Worm (Caenorhabditis elegans) whole organism, late embryonic: ENCODE data around the gene hst-3.2.

Experiments
- F13H6.1 ChIP-seq: sonication (generic microtip); optimal IDR thresholded peaks from 2 replicates; lab custom pipeline; 2016; ENCODE audit warnings: missing genetic modification characterization, missing compliant biosample characterization
- K09A11.1 ChIP-seq: sonication (generic microtip); optimal IDR thresholded peaks from 2 replicates; lab custom pipeline; 2017; ENCODE audit warnings: antibody characterized with exemption, mild to moderate bottlenecking, missing genetic modification characterization, missing compliant biosample characterization; ENCODE audit not compliant: insufficient read depth
- T23F11.4 ChIP-seq: fragments of 200-800 bp; sonication (Bioruptor generic); optimal IDR thresholded peaks from 2 replicates; lab custom pipeline; 2018; ENCODE audit warnings: mild to moderate bottlenecking, missing genetic modification characterization, missing compliant biosample characterization
- Y22D7AL.16 ChIP-seq: sonication (generic microtip); optimal IDR thresholded peaks from 2 replicates; lab custom pipeline; 2016; ENCODE audit warnings: missing genetic modification characterization, missing compliant biosample characterization
- ama-1 ChIP-seq: fragments of 150-350 bp; optimal IDR thresholded peaks from 2 replicates; lab custom pipeline; 2014
- ceh-14 ChIP-seq: sonication (generic microtip); optimal IDR thresholded peaks from 2 replicates; lab custom pipeline; 2016; ENCODE audit warnings: missing genotype, missing genetic modification characterization, missing compliant biosample characterization
- ceh-18 ChIP-seq: sonication (generic microtip); optimal IDR thresholded peaks from 2 replicates; lab custom pipeline; 2016; ENCODE audit warnings: missing genetic modification characterization, missing compliant biosample characterization
- ceh-22 ChIP-seq: sonication (generic microtip); optimal IDR thresholded peaks from 2 replicates; lab custom pipeline; 2017; ENCODE audit warnings: missing biosample characterization, missing genetic modification characterization
- ceh-30 ChIP-seq: fragments of 150-350 bp; optimal IDR thresholded peaks from 2 replicates; lab custom pipeline; 2014; ENCODE audit warnings: missing biosample characterization, missing genetic modification characterization
- ceh-31 ChIP-seq: sonication (generic microtip); optimal IDR thresholded peaks from 2 replicates; lab custom pipeline; 2016; ENCODE audit warnings: missing genetic modification characterization, missing compliant biosample characterization
- ceh-45 ChIP-seq: fragments of 200-800 bp; sonication (Bioruptor generic); IDR thresholded peaks from 2 replicates; pipeline ENCODE4 v1.3.6; 2022; ENCODE audit warnings: missing genetic modification reagents, missing genetic modification characterization, missing compliant biosample characterization
- ceh-48 ChIP-seq: sonication (generic microtip); optimal IDR thresholded peaks from 2 replicates; lab custom pipeline; 2016; ENCODE audit warnings: missing genetic modification characterization, inconsistent platforms, missing compliant biosample characterization
- ceh-6 ChIP-seq: fragments of 200-800 bp; sonication (Bioruptor generic); optimal IDR thresholded peaks from 2 replicates; lab custom pipeline; 2018; ENCODE audit warnings: mild to moderate bottlenecking, missing genetic modification characterization, missing compliant biosample characterization
- ceh-9 ChIP-seq: sonication (generic microtip); optimal IDR thresholded peaks from 2 replicates; lab custom pipeline; 2016; ENCODE audit warnings: mild to moderate bottlenecking, missing genetic modification characterization, inconsistent platforms, missing compliant biosample characterization
- dmd-4 ChIP-seq: sonication (generic microtip); optimal IDR thresholded peaks from 2 replicates; lab custom pipeline; 2016; ENCODE audit warnings: borderline replicate concordance, missing genetic modification characterization, missing compliant biosample characterization
- elt-2 ChIP-seq: sonication (generic microtip); optimal IDR thresholded peaks from 2 replicates; lab custom pipeline; 2016; ENCODE audit warnings: missing genetic modification reagents, missing genetic modification characterization, missing compliant biosample characterization
- ets-4 ChIP-seq: sonication (generic microtip); optimal IDR thresholded peaks from 2 replicates; lab custom pipeline; 2016; ENCODE audit warnings: missing genetic modification characterization, missing compliant biosample characterization
- eyg-1 ChIP-seq: sonication (generic microtip); optimal IDR thresholded peaks from 2 replicates; lab custom pipeline; 2016; ENCODE audit warnings: missing genotype, missing genetic modification characterization, missing compliant biosample characterization
- fax-1 ChIP-seq: sonication (generic microtip); optimal IDR thresholded peaks from 2 replicates; lab custom pipeline; 2016; ENCODE audit warnings: missing genotype, missing genetic modification characterization, missing compliant biosample characterization
- fkh-10 ChIP-seq: fragments of 150-350 bp; optimal IDR thresholded peaks from 2 replicates; lab custom pipeline; 2014; ENCODE audit warnings: missing biosample characterization, missing genetic modification reagents, missing genetic modification characterization
- fkh-6 ChIP-seq: sonication (generic microtip); optimal IDR thresholded peaks from 2 replicates; lab custom pipeline; 2016; ENCODE audit warnings: missing genetic modification characterization, missing compliant biosample characterization
- gmeb-2 ChIP-seq: sonication (generic microtip); optimal IDR thresholded peaks from 2 replicates; lab custom pipeline; 2016; ENCODE audit warnings: missing genetic modification characterization, inconsistent platforms, missing compliant biosample characterization
- hlh-13 ChIP-seq: fragments of 200-800 bp; sonication (Bioruptor generic); optimal IDR thresholded peaks from 2 replicates; lab custom pipeline; 2018; ENCODE audit warnings: mild to moderate bottlenecking, missing genetic modification characterization, missing compliant biosample characterization
- hlh-15 ChIP-seq: sonication (generic microtip); optimal IDR thresholded peaks from 2 replicates; lab custom pipeline; 2016; ENCODE audit warnings: missing genetic modification characterization, missing compliant biosample characterization
- hlh-30 ChIP-seq: sonication (generic microtip); optimal IDR thresholded peaks from 2 replicates; lab custom pipeline; 2017; ENCODE audit warnings: antibody characterized with exemption, missing genetic modification characterization, missing compliant biosample characterization; ENCODE audit not compliant: insufficient read depth
- hlh-6 ChIP-seq: sonication (generic microtip); optimal IDR thresholded peaks from 2 replicates; lab custom pipeline; 2016; ENCODE audit warnings: missing genotype, missing genetic modification characterization, missing compliant biosample characterization
- lin-11 ChIP-seq: fragments of 200-800 bp; sonication (Bioruptor generic); optimal IDR thresholded peaks from 2 replicates; lab custom pipeline; 2018; ENCODE audit warnings: mild to moderate bottlenecking, missing genetic modification characterization, missing compliant biosample characterization
- madf-2 ChIP-seq: sonication (generic microtip); optimal IDR thresholded peaks from 2 replicates; lab custom pipeline; 2017; ENCODE audit warnings: missing genetic modification characterization, missing compliant biosample characterization
- mec-3 ChIP-seq: sonication (generic microtip); optimal IDR thresholded peaks from 2 replicates; lab custom pipeline; 2016; ENCODE audit warnings: borderline replicate concordance, missing genetic modification characterization, missing compliant biosample characterization
- nfya-1 ChIP-seq: sonication (generic microtip); optimal IDR thresholded peaks from 2 replicates; lab custom pipeline; 2017; ENCODE audit warnings: missing genetic modification characterization, mild to moderate bottlenecking, missing compliant biosample characterization, antibody characterized with exemption, moderate library complexity
- nhr-11 ChIP-seq: fragments of 150-350 bp; optimal IDR thresholded peaks from 2 replicates; lab custom pipeline; 2014; ENCODE audit warnings: missing biosample characterization, missing genetic modification characterization
- nhr-232 ChIP-seq: sonication (generic microtip); optimal IDR thresholded peaks from 2 replicates; lab custom pipeline; 2016; ENCODE audit warnings: missing genetic modification characterization, missing compliant biosample characterization
- npax-4 ChIP-seq: sonication (generic microtip); optimal IDR thresholded peaks from 2 replicates; lab custom pipeline; 2016; ENCODE audit warnings: missing genetic modification characterization, missing compliant biosample characterization
- pat-9 ChIP-seq: fragments of 200-800 bp; sonication (Bioruptor generic); optimal IDR thresholded peaks from 2 replicates; lab custom pipeline; 2018; ENCODE audit warnings: mild to moderate bottlenecking, missing genetic modification characterization, moderate library complexity, missing compliant biosample characterization
- pha-4 ChIP-seq: fragments of 150-350 bp; optimal IDR thresholded peaks from 2 replicates; lab custom pipeline; 2018; ENCODE audit warnings: missing biosample characterization, missing genetic modification reagents, missing genetic modification characterization
- pqm-1 ChIP-seq: sonication (generic microtip); optimal IDR thresholded peaks from 2 replicates; lab custom pipeline; 2016; ENCODE audit warnings: missing genetic modification characterization, missing compliant biosample characterization
- ref-2 ChIP-seq: sonication (generic microtip); optimal IDR thresholded peaks from 2 replicates; lab custom pipeline; 2016; ENCODE audit warnings: missing genetic modification characterization, missing compliant biosample characterization
- rnt-1 ChIP-seq: sonication (generic microtip); optimal IDR thresholded peaks from 2 replicates; lab custom pipeline; 2016; ENCODE audit warnings: missing genetic modification characterization, missing compliant biosample characterization
- syd-9 ChIP-seq: sonication (generic microtip); optimal IDR thresholded peaks from 2 replicates; lab custom pipeline; 2016; ENCODE audit warnings: mild to moderate bottlenecking, missing genetic modification characterization, moderate library complexity, missing compliant biosample characterization
- tbx-2 ChIP-seq: sonication (generic microtip); optimal IDR thresholded peaks from 2 replicates; lab custom pipeline; 2016; ENCODE audit warnings: missing genetic modification characterization, missing compliant biosample characterization
- unc-3 ChIP-seq, 2 experiments: fragments of 200-800 bp in 1 of 2; sonication (Bioruptor generic) in 1 of 2; sonication (generic microtip) in 1 of 2; conservative IDR thresholded peaks in 1 of 2; optimal IDR thresholded peaks in 1 of 2; 2 replicates each; pipeline versions ENCODE4 v1.3.6 to Lab custom; 2016 to 2022; ENCODE audit warnings: missing compliant biosample characterization in 2 of 2, missing genetic modification characterization in 2 of 2, missing genetic modification reagents in 1 of 2
- unc-42 ChIP-seq: sonication (generic microtip); optimal IDR thresholded peaks from 2 replicates; lab custom pipeline; 2016; ENCODE audit warnings: missing genotype, missing genetic modification characterization, missing compliant biosample characterization
- unc-55 ChIP-seq: sonication (generic microtip); optimal IDR thresholded peaks from 2 replicates; lab custom pipeline; 2017; ENCODE audit warnings: missing biosample characterization, missing genetic modification reagents, missing genetic modification characterization
- unc-86 ChIP-seq: sonication (generic microtip); optimal IDR thresholded peaks from 2 replicates; lab custom pipeline; 2016; ENCODE audit warnings: missing genetic modification characterization, missing compliant biosample characterization
- zip-5 ChIP-seq: sonication (generic microtip); optimal IDR thresholded peaks from 2 replicates; lab custom pipeline; 2016; ENCODE audit warnings: missing genetic modification characterization, missing compliant biosample characterization

The hst-3.2 gene

ce11 chrX:2891141-2891739 lies 32.5 kb downstream of the hst-3.2 start, which contains the start of gene B0410.3:
Gene B0410.3, minus strand, starts transcription at chrX:2891491.
- TF ChIP-seq rnt-1 (tag; lab: Kevin White, UChicago) (peak; percentile 18), hlh-30 (tag; lab: Kevin White, UChicago) (no peak), ceh-14 (no peak), F13H6.1 (tag; lab: Kevin White, UChicago) (no peak), ceh-45 (GFP tag; lab: Robert Waterston, UW) (no peak), ceh-48 (no peak), hlh-13 (GFP tag; lab: Kevin White, UChicago) (no peak), pha-4 (tag; lab: Kevin White, UChicago) (no peak)

ce11 chrX:2890041-2890650 lies 33.6 kb downstream of the hst-3.2 start:
- TF ChIP-seq lin-11 (tag; lab: Kevin White, UChicago) (no peak), gmeb-2 (tag; lab: Kevin White, UChicago) (no peak), unc-55 (GFP tag; lab: Kevin White, UChicago) (no peak), unc-3 (GFP tag; conservative IDR thresholded peaks at IDR 0.05; lab: Robert Waterston, UW) (no peak), unc-3 (tag; optimal IDR thresholded peaks at IDR 0.05; lab: Kevin White, UChicago) (no peak), unc-42 (tag; lab: Kevin White, UChicago) (no peak)
- TF ChIP-seq, all 69 proteins: peak for 0

- TF ChIP-seq madf-2 (tag; lab: Kevin White, UChicago) (peak; percentile 33), unc-42 (tag; lab: Kevin White, UChicago) (peak; percentile 15), unc-86 (tag; lab: Kevin White, UChicago) (no peak), ceh-18 (tag; lab: Kevin White, UChicago) (peak; percentile 36), F13H6.1 (tag; lab: Kevin White, UChicago) (peak; percentile 0), ceh-9 (peak; percentile 32), zip-5 (no peak), K09A11.1 (no peak), ceh-6 (GFP tag; lab: Kevin White, UChicago) (peak; percentile 57), ceh-31 (tag; lab: Kevin White, UChicago) (peak; percentile 67), dmd-4 (no peak), syd-9 (tag; lab: Kevin White, UChicago) (peak; percentile 63), fkh-6 (tag; lab: Kevin White, UChicago) (peak; percentile 47), mec-3 (no peak), ets-4 (tag; lab: Kevin White, UChicago) (no peak), rnt-1 (tag; lab: Kevin White, UChicago) (peak; percentile 92), ref-2 (peak; percentile 77), nfya-1 (peak; percentile 65), pqm-1 (tag; lab: Kevin White, UChicago) (no peak), unc-55 (GFP tag; lab: Kevin White, UChicago) (no peak), ceh-30 (tag; lab: Kevin White, UChicago) (no peak), pat-9 (tag; lab: Kevin White, UChicago) (peak; percentile 26), tbx-2 (tag; lab: Kevin White, UChicago) (peak; percentile 74), T23F11.4 (GFP tag; lab: Kevin White, UChicago) (peak; percentile 25), npax-4 (tag; lab: Kevin White, UChicago) (no peak), Y22D7AL.16 (tag; lab: Kevin White, UChicago) (no peak), ceh-14 (peak; percentile 56), hlh-6 (tag; lab: Kevin White, UChicago) (peak; percentile 39), ceh-22 (tag; lab: Kevin White, UChicago) (no peak), nhr-11 (tag; lab: Kevin White, UChicago) (no peak), elt-2 (peak; percentile 16), nhr-232 (tag; lab: Kevin White, UChicago) (no peak), eyg-1 (tag; lab: Kevin White, UChicago) (peak; percentile 3), ama-1 (no peak), fax-1 (tag; lab: Kevin White, UChicago) (no peak), hlh-15 (no peak), ceh-48 (no peak), fkh-10 (GFP tag; lab: Kevin White, UChicago) (no peak)
Measured at ce11 chrX:2885318-2885908, 38.4 kb downstream of the hst-3.2 start, which contains the start of gene vang-1. Gene vang-1, plus strand, starts transcription at chrX:2885858.
